Fruit fly (Drosophila melanogaster) whole organism, prepupa: Measurements from ENCODE around the gene CG17919.

Experiments
- Sox15 ChIP-seq: fragments of 200-800 bp; sonication (Bioruptor generic); optimal IDR thresholded peaks from 3 replicates; lab custom pipeline; 2016; ENCODE audit warnings: missing biosample characterization, missing genetic modification characterization
- net ChIP-seq: fragments of 200-800 bp; sonication (Bioruptor generic); optimal IDR thresholded peaks from 3 replicates; lab custom pipeline; 2016; ENCODE audit warnings: missing biosample characterization, missing genetic modification characterization

- TF ChIP-seq net (GFP tag; lab: Kevin White, UChicago) (no peak), Sox15 (GFP tag; lab: Kevin White, UChicago) (no peak)
Observed at dm6 chr3R:6348943-6349342, 5.1 kb downstream of the CG17919 start, which contains the start of gene Hr83.
